Fruit fly (Drosophila melanogaster) whole organism, embryonic: Measurements from ENCODE around the gene CG31776.

Experiments
- BEAF-32 ChIP-seq: fragments of 200-800 bp; sonication (Bioruptor generic); optimal IDR thresholded peaks from 3 replicates; lab custom pipeline; 2017; ENCODE audit warnings: missing biosample characterization, missing genetic modification characterization, mild to moderate bottlenecking, moderate library complexity, missing genetic modification reagents
- Blimp-1 ChIP-seq: fragments of 200-800 bp; sonication (Bioruptor generic); optimal IDR thresholded peaks from 3 replicates; lab custom pipeline; 2018; ENCODE audit warnings: missing biosample characterization, missing genetic modification characterization, mild to moderate bottlenecking, moderate library complexity, missing genetic modification reagents
- Bteb2 ChIP-seq: fragments of 200-800 bp; sonication (Bioruptor generic); optimal IDR thresholded peaks from 2 replicates; lab custom pipeline; 2016; ENCODE audit warnings: missing biosample characterization, missing genetic modification characterization
- CG11504 ChIP-seq: fragments of 200-800 bp; sonication (Bioruptor generic); optimal IDR thresholded peaks from 3 replicates; lab custom pipeline; 2019; ENCODE audit warnings: missing biosample characterization, mild to moderate bottlenecking, missing genetic modification characterization, moderate library complexity
- CG12071 ChIP-seq: fragments of 200-800 bp; sonication (Bioruptor generic); optimal IDR thresholded peaks from 3 replicates; lab custom pipeline; 2018; ENCODE audit warnings: missing biosample characterization, mild to moderate bottlenecking, missing genetic modification characterization
- CG1233 ChIP-seq: fragments of 200-800 bp; sonication (Bioruptor generic); optimal IDR thresholded peaks from 4 replicates; lab custom pipeline; 2018; ENCODE audit warnings: missing biosample characterization, mild to moderate bottlenecking, missing genetic modification characterization
- CG12391 ChIP-seq: fragments of 200-800 bp; sonication (Bioruptor generic); optimal IDR thresholded peaks from 3 replicates; lab custom pipeline; 2018; ENCODE audit warnings: missing biosample characterization, mild to moderate bottlenecking, missing genetic modification characterization, moderate library complexity
- CG13424 ChIP-seq: fragments of 200-800 bp; sonication (Bioruptor generic); optimal IDR thresholded peaks from 2 replicates; lab custom pipeline; 2019; ENCODE audit warnings: missing biosample characterization, mild to moderate bottlenecking, missing genetic modification characterization, moderate library complexity
- CG14710 ChIP-seq: fragments of 200-800 bp; sonication (Bioruptor generic); optimal IDR thresholded peaks from 3 replicates; lab custom pipeline; 2019; ENCODE audit warnings: missing biosample characterization, mild to moderate bottlenecking, missing genetic modification characterization, moderate library complexity
- CG15601 ChIP-seq: fragments of 200-800 bp; sonication (Bioruptor generic); optimal IDR thresholded peaks from 3 replicates; lab custom pipeline; 2019; ENCODE audit warnings: missing biosample characterization, mild to moderate bottlenecking, missing genetic modification characterization, moderate library complexity
- CG17359 ChIP-seq: fragments of 200-800 bp; sonication (Bioruptor generic); optimal IDR thresholded peaks from 3 replicates; lab custom pipeline; 2018; ENCODE audit warnings: missing biosample characterization, mild to moderate bottlenecking, missing genetic modification characterization, moderate library complexity
- CG18262 ChIP-seq: fragments of 200-800 bp; optimal IDR thresholded peaks from 3 replicates; lab custom pipeline; 2019; ENCODE audit warnings: missing biosample characterization, mild to moderate bottlenecking, missing genetic modification characterization, moderate library complexity
- CG18764 ChIP-seq: fragments of 200-800 bp; sonication (Bioruptor generic); optimal IDR thresholded peaks from 3 replicates; lab custom pipeline; 2016; ENCODE audit warnings: missing biosample characterization, missing genetic modification characterization
- CG2678 ChIP-seq: fragments of 200-800 bp; sonication (Bioruptor generic); optimal IDR thresholded peaks from 3 replicates; lab custom pipeline; 2019; ENCODE audit warnings: missing biosample characterization, mild to moderate bottlenecking, missing genetic modification characterization, moderate library complexity
- CG2712 ChIP-seq: fragments of 200-800 bp; optimal IDR thresholded peaks from 3 replicates; lab custom pipeline; 2019; ENCODE audit warnings: missing biosample characterization, mild to moderate bottlenecking, missing genetic modification characterization, moderate library complexity
- CG30403 ChIP-seq: fragments of 200-800 bp; sonication (Bioruptor generic); optimal IDR thresholded peaks from 3 replicates; lab custom pipeline; 2016; ENCODE audit warnings: missing biosample characterization, missing genetic modification characterization
- CG31441 ChIP-seq: fragments of 200-800 bp; sonication (Bioruptor generic); IDR thresholded peaks from 2 replicates; pipeline ENCODE4 v1.3.6; 2022; ENCODE audit warnings: missing biosample characterization, missing genetic modification characterization
- CG34224 ChIP-seq: fragments of 200-800 bp; sonication (Bioruptor generic); IDR thresholded peaks from 3 replicates; pipeline ENCODE4 v1.3.6; 2022; ENCODE audit warnings: missing biosample characterization, missing genetic modification characterization; ENCODE audit not compliant: partially characterized antibody
- CG7839 ChIP-seq: fragments of 200-800 bp; sonication (Bioruptor generic); optimal IDR thresholded peaks from 3 replicates; lab custom pipeline; 2018; ENCODE audit warnings: missing biosample characterization, mild to moderate bottlenecking, missing genetic modification characterization, moderate library complexity
- CG8290 ChIP-seq, 3 experiments: fragments of 200-800 bp; sonication (Bioruptor generic); optimal IDR thresholded peaks; 2 replicates each; lab custom pipeline; 2016 to 2019; ENCODE audit warnings: missing biosample characterization in 3 of 3, missing genetic modification characterization in 3 of 3, mild to moderate bottlenecking in 2 of 3, moderate library complexity in 1 of 3
- CG8388 ChIP-seq: fragments of 200-800 bp; sonication (Bioruptor generic); optimal IDR thresholded peaks from 2 replicates; lab custom pipeline; 2019; ENCODE audit warnings: missing biosample characterization, mild to moderate bottlenecking, missing genetic modification characterization, moderate library complexity
- CG8924 ChIP-seq: fragments of 200-800 bp; optimal IDR thresholded peaks from 3 replicates; lab custom pipeline; 2019; ENCODE audit warnings: missing biosample characterization, mild to moderate bottlenecking, missing genetic modification characterization, moderate library complexity
- D ChIP-seq, 2 experiments: fragments of 200-800 bp in 1 of 2; fragments of >200 bp in 1 of 2; sonication (Bioruptor generic) in 1 of 2; optimal IDR thresholded peaks; 2 replicates in 1 of 2; 3 replicates in 1 of 2; lab custom pipeline; 2017; ENCODE audit warnings: mild to moderate bottlenecking in 1 of 2, missing biosample characterization in 1 of 2, missing genetic modification characterization in 1 of 2, missing genetic modification reagents in 1 of 2
- Elba2 ChIP-seq: fragments of 200-800 bp; sonication (Bioruptor generic); optimal IDR thresholded peaks from 3 replicates; lab custom pipeline; 2016; ENCODE audit warnings: missing biosample characterization, missing genetic modification characterization
- Hey ChIP-seq: fragments of 200-800 bp; sonication (Bioruptor generic); optimal IDR thresholded peaks from 3 replicates; lab custom pipeline; 2018; ENCODE audit warnings: missing biosample characterization, mild to moderate bottlenecking, missing genetic modification characterization
- Jarid2 ChIP-seq: fragments of 200-800 bp; sonication (Bioruptor generic); optimal IDR thresholded peaks from 3 replicates; lab custom pipeline; 2017; ENCODE audit warnings: mild to moderate bottlenecking, missing biosample characterization, missing genetic modification reagents, missing genetic modification characterization
- NK7.1 ChIP-seq: fragments of 200-800 bp; sonication (Bioruptor generic); optimal IDR thresholded peaks from 3 replicates; lab custom pipeline; 2016; ENCODE audit warnings: missing biosample characterization, missing genetic modification characterization
- Oaz ChIP-seq: fragments of 200-800 bp; sonication (Bioruptor generic); IDR thresholded peaks from 2 replicates; pipeline ENCODE4 v1.3.6; 2022; ENCODE audit warnings: missing biosample characterization, missing genetic modification characterization
- Ravus ChIP-seq: fragments of 200-800 bp; sonication (Bioruptor generic); IDR thresholded peaks from 2 replicates; pipeline ENCODE4 v1.3.6; 2022; ENCODE audit warnings: missing biosample characterization, missing genetic modification characterization
- Spps ChIP-seq: fragments of 200-800 bp; sonication (Bioruptor generic); optimal IDR thresholded peaks from 2 replicates; lab custom pipeline; 2018; ENCODE audit warnings: missing biosample characterization, mild to moderate bottlenecking, missing genetic modification characterization
- Ssrp ChIP-seq: fragments of 200-800 bp; sonication (Bioruptor generic); optimal IDR thresholded peaks from 2 replicates; lab custom pipeline; 2018; ENCODE audit warnings: missing biosample characterization, mild to moderate bottlenecking, missing genetic modification characterization, moderate library complexity
- Trl ChIP-seq, 3 experiments: fragments of >200 bp in 2 of 3; fragments of 200-800 bp in 1 of 3; sonication (Bioruptor generic) in 1 of 3; optimal IDR thresholded peaks; 2 replicates in 1 of 3; 3 replicates in 2 of 3; lab custom pipeline; 2016 to 2017; ENCODE audit warnings: missing biosample characterization in 1 of 3, missing genetic modification characterization in 1 of 3
- Xrp1 ChIP-seq: fragments of 200-800 bp; sonication (Bioruptor generic); IDR thresholded peaks from 2 replicates; pipeline ENCODE4 v1.3.6; 2022; ENCODE audit warnings: missing biosample characterization, missing genetic modification characterization
- br ChIP-seq: fragments of >200 bp; optimal IDR thresholded peaks from 2 replicates; lab custom pipeline; 2017
- chinmo ChIP-seq: fragments of 200-800 bp; sonication (Bioruptor generic); IDR thresholded peaks from 4 replicates; pipeline ENCODE4 v1.3.6; 2022; ENCODE audit warnings: missing biosample characterization, missing genetic modification characterization; ENCODE audit not compliant: partially characterized antibody
- dmrt11E ChIP-seq: fragments of 200-800 bp; sonication (Bioruptor generic); optimal IDR thresholded peaks from 3 replicates; lab custom pipeline; 2018; ENCODE audit warnings: missing biosample characterization, mild to moderate bottlenecking, missing genetic modification characterization, moderate library complexity
- dmrt99B ChIP-seq: fragments of 200-800 bp; sonication (Bioruptor generic); optimal IDR thresholded peaks from 2 replicates; lab custom pipeline; 2018; ENCODE audit warnings: missing biosample characterization, mild to moderate bottlenecking, missing genetic modification characterization, moderate library complexity
- fd96Cb ChIP-seq: fragments of 200-800 bp; sonication (Bioruptor generic); optimal IDR thresholded peaks from 2 replicates; lab custom pipeline; 2018; ENCODE audit warnings: missing biosample characterization, mild to moderate bottlenecking, missing genetic modification characterization, moderate library complexity
- gce ChIP-seq: fragments of 200-800 bp; sonication (Bioruptor generic); IDR thresholded peaks from 3 replicates; pipeline ENCODE4 v1.3.6; 2022; ENCODE audit warnings: missing biosample characterization, missing genetic modification characterization
- kni ChIP-seq: fragments of 200-800 bp; sonication (Bioruptor generic); optimal IDR thresholded peaks from 3 replicates; lab custom pipeline; 2017; ENCODE audit warnings: mild to moderate bottlenecking, missing biosample characterization, missing genetic modification reagents, missing genetic modification characterization
- lbe ChIP-seq: fragments of 200-800 bp; sonication (Bioruptor generic); optimal IDR thresholded peaks from 2 replicates; lab custom pipeline; 2016; ENCODE audit warnings: missing biosample characterization, mild to moderate bottlenecking, missing genetic modification characterization
- mld ChIP-seq: fragments of 200-800 bp; sonication (Bioruptor generic); IDR thresholded peaks from 3 replicates; pipeline ENCODE4 v1.3.6; 2022; ENCODE audit warnings: missing biosample characterization, missing genetic modification characterization; ENCODE audit not compliant: partially characterized antibody
- sc ChIP-seq, 3 experiments: fragments of >200 bp in 2 of 3; fragments of 200-800 bp in 1 of 3; sonication (Bioruptor generic) in 1 of 3; optimal IDR thresholded peaks; 2 replicates in 2 of 3; 3 replicates in 1 of 3; lab custom pipeline; 2017; ENCODE audit warnings: mild to moderate bottlenecking in 1 of 3, missing biosample characterization in 1 of 3, missing genetic modification characterization in 1 of 3, missing genetic modification reagents in 1 of 3
- sens ChIP-seq: fragments of 200-800 bp; sonication (Bioruptor generic); peaks from one replicate; lab custom pipeline; 2016; ENCODE audit warnings: missing biosample characterization, missing genetic modification characterization
- sima ChIP-seq: fragments of 200-800 bp; sonication (Bioruptor generic); optimal IDR thresholded peaks from 2 replicates; lab custom pipeline; 2016; ENCODE audit warnings: missing biosample characterization, missing genetic modification characterization
- stwl ChIP-seq: fragments of 200-800 bp; sonication (Bioruptor generic); optimal IDR thresholded peaks from 3 replicates; lab custom pipeline; 2018; ENCODE audit warnings: missing biosample characterization, mild to moderate bottlenecking, missing genetic modification characterization, moderate library complexity
- trem ChIP-seq: fragments of 200-800 bp; optimal IDR thresholded peaks from 3 replicates; lab custom pipeline; 2019; ENCODE audit warnings: missing biosample characterization, mild to moderate bottlenecking, missing genetic modification characterization, moderate library complexity
- trh ChIP-seq: fragments of 200-800 bp; sonication (Bioruptor generic); optimal IDR thresholded peaks from 2 replicates; lab custom pipeline; 2016; ENCODE audit warnings: missing biosample characterization, missing genetic modification characterization

CG31776 gene

DNA sequence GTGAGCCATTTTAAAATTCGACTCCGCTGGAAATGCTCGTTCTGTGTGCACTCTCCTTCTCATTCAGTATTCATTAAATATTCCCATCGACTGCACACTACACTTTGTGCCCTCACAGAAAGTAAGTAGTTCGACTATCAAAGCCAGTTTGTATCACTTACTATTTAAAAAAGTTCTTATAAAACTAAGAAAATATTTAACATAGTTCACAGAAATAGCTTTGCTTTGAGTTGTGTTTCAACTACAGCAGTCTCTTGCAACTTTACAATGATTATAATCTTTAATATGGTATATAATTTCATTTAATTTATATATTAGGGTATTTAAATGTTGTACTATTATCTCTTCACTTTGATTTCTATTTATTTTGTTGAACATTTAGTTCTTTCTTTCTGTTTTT is 30.5 kb upstream of the CG31776 start (continued):
- TF ChIP-seq CG2678 (tag; lab: Kevin White, UChicago), result peak; percentile 27
- TF ChIP-seq sc (optimal IDR thresholded peaks at IDR 0.05; lab: Kevin White, UChicago), result no peak
- peak; percentile 12 for TF ChIP-seq sc (GFP tag; optimal IDR thresholded peaks at IDR 0.05; lab: Kevin White, UChicago)
- TF ChIP-seq CG7839 (tag; lab: Kevin White, UChicago), result peak; percentile 16
- peak; percentile 34 for TF ChIP-seq dmrt99B (tag; lab: Kevin White, UChicago)
- peak; percentile 29 for TF ChIP-seq CG8924 (tag; lab: Kevin White, UChicago)
- TF ChIP-seq trem (tag; lab: Kevin White, UChicago), result peak; percentile 12
- TF ChIP-seq BEAF-32 (GFP tag; lab: Kevin White, UChicago), result no peak
- peak; percentile 19 for TF ChIP-seq CG13424
- TF ChIP-seq CG14710, result peak; percentile 43
- TF ChIP-seq Bteb2 (GFP tag; lab: Kevin White, UChicago), result no peak
- peak; percentile 63 for TF ChIP-seq CG2712 (tag; lab: Kevin White, UChicago)
- peak; percentile 69 for TF ChIP-seq dmrt11E
- peak; percentile 37 for TF ChIP-seq CG8388 (GFP tag; lab: Kevin White, UChicago)
- TF ChIP-seq Xrp1 (GFP tag; lab: Robert Waterston, UW), result peak; percentile 51
- no peak for TF ChIP-seq D (optimal IDR thresholded peaks at IDR 0.05; lab: Kevin White, UChicago)
- TF ChIP-seq D (GFP tag; optimal IDR thresholded peaks at IDR 0.05; lab: Kevin White, UChicago), result peak; percentile 11
- TF ChIP-seq CG12391 (tag; lab: Kevin White, UChicago), result peak; percentile 37
- TF ChIP-seq CG18262, result peak; percentile 67
- peak; percentile 3 for TF ChIP-seq CG30403 (GFP tag; lab: Kevin White, UChicago)
- TF ChIP-seq CG11504 (tag; lab: Kevin White, UChicago), result peak; percentile 52
- TF ChIP-seq Ssrp (tag; lab: Kevin White, UChicago), result peak; percentile 33
- TF ChIP-seq sens (GFP tag; lab: Kevin White, UChicago), result peak; percentile 83
- TF ChIP-seq Spps, result peak; percentile 42
- no peak for TF ChIP-seq CG8290 (GFP tag; optimal IDR thresholded peaks at IDR 0.05; lab: Kevin White, UChicago)
- no peak for TF ChIP-seq CG8290 (tag; optimal IDR thresholded peaks at IDR 0.05; lab: Kevin White, UChicago)
- TF ChIP-seq Blimp-1 (GFP tag; lab: Kevin White, UChicago), result peak; percentile 44
- TF ChIP-seq CG15601 (tag; lab: Kevin White, UChicago), result peak; percentile 64
- TF ChIP-seq fd96Cb, result peak; percentile 20

DNA sequence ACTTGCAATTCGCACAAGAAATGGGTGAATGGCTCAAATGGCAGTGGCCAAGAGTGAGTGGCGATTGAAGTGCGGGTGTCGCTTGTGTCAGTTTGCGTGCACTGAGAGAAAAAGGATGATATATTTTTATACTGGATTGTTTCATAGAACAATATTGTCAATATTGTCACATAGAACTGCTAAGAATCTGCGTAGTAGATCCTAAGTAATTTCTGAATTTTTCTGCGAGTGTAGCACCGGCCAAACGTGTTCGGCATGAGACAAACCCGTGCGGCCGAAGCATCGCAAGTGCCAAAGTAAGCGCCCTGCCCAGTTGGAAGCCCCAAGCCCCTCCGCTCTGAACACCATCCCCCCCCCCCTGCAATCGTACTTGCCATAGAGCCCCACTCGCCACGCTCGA is 29.7 kb upstream of the CG31776 start:
- TF ChIP-seq CG1233 (GFP tag; lab: Kevin White, UChicago), result peak; percentile 44
- peak; percentile 48; the same call in 1 of the 2 replicates for TF ChIP-seq Oaz (GFP tag; lab: Robert Waterston, UW)
- TF ChIP-seq CG18764 (GFP tag; lab: Kevin White, UChicago), result peak; percentile 49
- 0 out of 4 replicates have a peak, but pooled peaks have one; percentile 30 for TF ChIP-seq chinmo (GFP tag; lab: Robert Waterston, UW)
- TF ChIP-seq CG34224 (GFP tag; lab: Robert Waterston, UW), result no peak
- TF ChIP-seq Ravus, result no peak
- peak; percentile 84 for TF ChIP-seq CG17359 (tag; lab: Kevin White, UChicago)
- TF ChIP-seq Trl (optimal IDR thresholded peaks at IDR 0.05; lab: Kevin White, UChicago), result no peak
- no peak for TF ChIP-seq Trl (GFP tag; optimal IDR thresholded peaks at IDR 0.05; lab: Kevin White, UChicago)
- no peak for TF ChIP-seq Elba2 (GFP tag; lab: Kevin White, UChicago)
- peak; percentile 69 for TF ChIP-seq CG12071
- TF ChIP-seq Jarid2, result peak; percentile 21
- TF ChIP-seq kni (GFP tag; lab: Kevin White, UChicago), result no peak
- no peak for TF ChIP-seq lbe (GFP tag; lab: Kevin White, UChicago)
- TF ChIP-seq mld, result no peak
- no peak for TF ChIP-seq stwl (tag; lab: Kevin White, UChicago)
- TF ChIP-seq trh (GFP tag; lab: Kevin White, UChicago), result peak; percentile 5
- TF ChIP-seq gce (GFP tag; lab: Robert Waterston, UW), result peak; percentile 59; the same call in 1 of the 3 replicates
- no peak for TF ChIP-seq NK7.1 (GFP tag; lab: Kevin White, UChicago)
- TF ChIP-seq br, result no peak
- peak; percentile 22 for TF ChIP-seq CG8388 (GFP tag; lab: Kevin White, UChicago)
- no peak for TF ChIP-seq Hey (tag; lab: Kevin White, UChicago)
- no peak for TF ChIP-seq sima (GFP tag; lab: Kevin White, UChicago)
- peak; percentile 74 for TF ChIP-seq CG31441 (GFP tag; lab: Robert Waterston, UW)
